Fruit fly (Drosophila melanogaster): ENCODE data around the gene Best1.

Best1 gene

dm6 chr3R:10132906-10133416 lies 37.3 kb downstream of the Best1 start (continued):
- TF ChIP-seq eg (GFP tag; IDR thresholded peaks at IDR 0.05) (peak; percentile 66), OdsH (GFP tag; optimal IDR thresholded peaks at IDR 0.05) (peak; percentile 45), Eip78C (GFP tag) (peak; percentile 90), acj6 (GFP tag; optimal IDR thresholded peaks at IDR 0.05) (peak; percentile 53), fkh (GFP tag; optimal IDR thresholded peaks at IDR 0.05) (no peak), salr (GFP tag; optimal IDR thresholded peaks at IDR 0.05) (no peak), CG10631 (GFP tag; optimal IDR thresholded peaks at IDR 0.05) (peak; percentile 52), Smox (GFP tag; optimal IDR thresholded peaks at IDR 0.05) (peak; percentile 48), Hr39 (GFP tag; optimal IDR thresholded peaks at IDR 0.05) (no peak), achi (GFP tag; optimal IDR thresholded peaks at IDR 0.05) (peak; percentile 13), esn (GFP tag; optimal IDR thresholded peaks at IDR 0.05) (peak; percentile 51), pdm3 (GFP tag; optimal IDR thresholded peaks at IDR 0.05) (peak; percentile 49), CG11762 (GFP tag; optimal IDR thresholded peaks at IDR 0.05; ENCODE audit: insufficient read depth) (no peak), Ets21C (GFP tag; optimal IDR thresholded peaks at IDR 0.05) (no peak), lz (GFP tag; optimal IDR thresholded peaks at IDR 0.05) (peak; percentile 30), Met (GFP tag; optimal IDR thresholded peaks at IDR 0.05) (peak; percentile 46), fd59A (GFP tag; optimal IDR thresholded peaks at IDR 0.05) (no peak), CG32006 (GFP tag; optimal IDR thresholded peaks at IDR 0.05) (peak; percentile 52), ss (GFP tag; optimal IDR thresholded peaks at IDR 0.05) (peak in 1 of 2 experiments; percentile 37), CG6276 (GFP tag; optimal IDR thresholded peaks at IDR 0.05) (peak; percentile 15), CG31627 (GFP tag; optimal IDR thresholded peaks at IDR 0.05) (no peak), CG3032 (tag; optimal IDR thresholded peaks at IDR 0.05) (no peak), Lpt (GFP tag; optimal IDR thresholded peaks at IDR 0.05) (no peak), net (GFP tag; optimal IDR thresholded peaks at IDR 0.05) (peak; percentile 39), cyc (GFP tag; optimal IDR thresholded peaks at IDR 0.05) (peak; percentile 15), CG8632 (GFP tag; optimal IDR thresholded peaks at IDR 0.05) (peak; percentile 51)

- TF ChIP-seq fkh (GFP tag; optimal IDR thresholded peaks at IDR 0.05) (peak; percentile 80), CG9139 (GFP tag; optimal IDR thresholded peaks at IDR 0.05) (no peak)
Measured at dm6 chr3R:10130975-10131529, 39.2 kb downstream of the Best1 start.

dm6 chr3R:10130091-10130490 lies 40.2 kb downstream of the Best1 start:
- TF ChIP-seq CG7368 (GFP tag; optimal IDR thresholded peaks at IDR 0.05) (no peak), svp (GFP tag) (no peak), lz (GFP tag; optimal IDR thresholded peaks at IDR 0.05) (peak; percentile 65), acj6 (GFP tag; optimal IDR thresholded peaks at IDR 0.05) (peak; percentile 54), Gug (GFP tag; IDR thresholded peaks at IDR 0.05) (peak; percentile 63), spab (GFP tag; optimal IDR thresholded peaks at IDR 0.05) (no peak), CG6163 (GFP tag; IDR thresholded peaks at IDR 0.05) (no peak; the same call in none of the 3 replicates), Hr38 (GFP tag; optimal IDR thresholded peaks at IDR 0.05) (peak; percentile 1), net (GFP tag; optimal IDR thresholded peaks at IDR 0.05) (peak; percentile 78), pdm3 (GFP tag; optimal IDR thresholded peaks at IDR 0.05) (peak; percentile 76), ss (GFP tag; optimal IDR thresholded peaks at IDR 0.05) (no peak), CG3032 (tag; optimal IDR thresholded peaks at IDR 0.05) (peak; percentile 17), CG4318 (GFP tag; optimal IDR thresholded peaks at IDR 0.05) (peak; percentile 64), Blimp-1 (GFP tag; optimal IDR thresholded peaks at IDR 0.05) (no peak), Lpt (GFP tag; optimal IDR thresholded peaks at IDR 0.05) (peak; percentile 70), CG31627 (GFP tag; optimal IDR thresholded peaks at IDR 0.05) (peak; percentile 63), vri (GFP tag; optimal IDR thresholded peaks at IDR 0.05) (peak; percentile 16), CG8632 (GFP tag; optimal IDR thresholded peaks at IDR 0.05) (peak; percentile 58), Hr4 (GFP tag; optimal IDR thresholded peaks at IDR 0.05) (peak; percentile 89), CG8119 (GFP tag; IDR thresholded peaks at IDR 0.05) (peak; percentile 92), CG11294 (GFP tag; IDR thresholded peaks at IDR 0.05) (peak; percentile 52), CG6854 (GFP tag; optimal IDR thresholded peaks at IDR 0.05) (no peak), CG10669 (GFP tag; optimal IDR thresholded peaks at IDR 0.05) (peak; percentile 46), salr (GFP tag; optimal IDR thresholded peaks at IDR 0.05) (peak in 1 of 2 experiments; percentile 67), dsx (GFP tag; optimal IDR thresholded peaks at IDR 0.05; ENCODE audit: poor library complexity, severe bottlenecking) (peak; percentile 25), CG6808 (GFP tag; optimal IDR thresholded peaks at IDR 0.05) (no peak), Hr39 (GFP tag; optimal IDR thresholded peaks at IDR 0.05) (peak; percentile 59), Eip78C (GFP tag) (peak; percentile 93), Eip93F (GFP tag; optimal IDR thresholded peaks at IDR 0.05) (no peak), CG3919 (GFP tag; optimal IDR thresholded peaks at IDR 0.05) (peak; percentile 70), Sox14 (GFP tag; optimal IDR thresholded peaks at IDR 0.05) (peak; percentile 53)

Measured in whole organism, prepupa.